Worm (Caenorhabditis elegans): ENCODE measurements around the gene copb-2.

DNA sequence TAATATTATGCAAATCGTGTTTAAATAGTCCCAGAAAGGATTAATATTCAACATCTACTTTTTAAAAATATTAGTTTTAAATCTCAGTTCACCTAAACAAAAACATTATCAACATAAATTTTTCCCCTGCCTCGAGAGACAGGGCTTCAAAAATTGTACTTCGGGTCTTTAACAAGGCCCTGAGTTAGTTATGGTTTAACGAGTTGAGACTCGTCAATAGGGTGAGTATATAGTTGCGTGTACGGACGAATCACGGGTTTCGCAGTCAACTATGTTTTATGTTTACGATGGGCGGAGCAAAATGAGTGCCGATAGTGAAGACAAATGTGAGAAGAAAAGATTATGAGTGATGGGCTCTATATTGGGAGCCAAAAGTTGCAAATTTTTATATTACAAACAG lies 52.1 kb downstream of the copb-2 start:
- TF ChIP-seq hmg-4 (GFP tag; optimal IDR thresholded peaks at IDR 0.05): no peak
- no peak for TF ChIP-seq B0310.2 (tag; optimal IDR thresholded peaks at IDR 0.05)
- TF ChIP-seq ama-1 (optimal IDR thresholded peaks at IDR 0.05): no peak

Measured in whole organism, early embryonic.